Fruit fly (Drosophila melanogaster) whole organism, embryonic: ENCODE results near the gene CG7987.

Experiments
- CG10267 ChIP-seq: fragments of 200-800 bp; sonication (Bioruptor generic); optimal IDR thresholded peaks from 2 replicates; lab custom pipeline; 2018; ENCODE audit warnings: missing biosample characterization, mild to moderate bottlenecking, missing genetic modification characterization, moderate library complexity
- CG11723 ChIP-seq: fragments of 200-800 bp; sonication (Bioruptor generic); optimal IDR thresholded peaks from 2 replicates; lab custom pipeline; 2017; ENCODE audit warnings: missing biosample characterization, mild to moderate bottlenecking, missing genetic modification characterization
- CG14050 ChIP-seq: fragments of 200-800 bp; sonication (Bioruptor generic); IDR thresholded peaks from 3 replicates; pipeline ENCODE4 v1.3.6; 2022; ENCODE audit warnings: missing biosample characterization, missing genetic modification characterization
- CG15479 ChIP-seq: fragments of 200-800 bp; sonication (Bioruptor generic); optimal IDR thresholded peaks from 3 replicates; lab custom pipeline; 2019; ENCODE audit warnings: missing biosample characterization, mild to moderate bottlenecking, missing genetic modification characterization, moderate library complexity
- CG15696 ChIP-seq: fragments of 200-800 bp; sonication (Bioruptor generic); optimal IDR thresholded peaks from 2 replicates; lab custom pipeline; 2019; ENCODE audit warnings: missing biosample characterization, mild to moderate bottlenecking, missing genetic modification characterization, moderate library complexity
- CG1602 ChIP-seq: fragments of 200-800 bp; sonication (Bioruptor generic); optimal IDR thresholded peaks from 3 replicates; lab custom pipeline; 2016; ENCODE audit warnings: missing biosample characterization, missing genetic modification characterization
- CG17829 ChIP-seq: fragments of 200-800 bp; optimal IDR thresholded peaks from 2 replicates; lab custom pipeline; 2019; ENCODE audit warnings: missing biosample characterization, mild to moderate bottlenecking, missing genetic modification characterization, moderate library complexity
- CG31441 ChIP-seq: fragments of 200-800 bp; sonication (Bioruptor generic); IDR thresholded peaks from 2 replicates; pipeline ENCODE4 v1.3.6; 2022; ENCODE audit warnings: missing biosample characterization, missing genetic modification characterization
- CG33557 ChIP-seq: fragments of 200-800 bp; sonication (Bioruptor generic); optimal IDR thresholded peaks from 2 replicates; lab custom pipeline; 2019; ENCODE audit warnings: missing biosample characterization, mild to moderate bottlenecking, missing genetic modification characterization, moderate library complexity
- CG34422 ChIP-seq: fragments of 200-800 bp; sonication (Bioruptor generic); IDR thresholded peaks from 3 replicates; pipeline ENCODE4 v1.3.6; 2022; ENCODE audit warnings: missing biosample characterization, missing genetic modification characterization
- CG5953 ChIP-seq: fragments of 200-800 bp; sonication (Bioruptor generic); IDR thresholded peaks from 2 replicates; pipeline ENCODE4 v1.3.6; 2022; ENCODE audit warnings: missing biosample characterization, missing genetic modification characterization
- CG6689 ChIP-seq: fragments of 200-800 bp; sonication (Bioruptor generic); IDR thresholded peaks from 2 replicates; pipeline ENCODE4 v1.3.6; 2022; ENCODE audit warnings: missing biosample characterization, missing genetic modification characterization
- CG6765 ChIP-seq: fragments of 200-800 bp; sonication (Bioruptor generic); optimal IDR thresholded peaks from 3 replicates; lab custom pipeline; 2017; ENCODE audit warnings: missing biosample characterization, mild to moderate bottlenecking, missing genetic modification characterization
- CG7928 ChIP-seq: fragments of 200-800 bp; sonication (Bioruptor generic); optimal IDR thresholded peaks from 2 replicates; lab custom pipeline; 2017; ENCODE audit warnings: missing biosample characterization, mild to moderate bottlenecking, missing genetic modification characterization
- CG8924 ChIP-seq: fragments of 200-800 bp; optimal IDR thresholded peaks from 3 replicates; lab custom pipeline; 2019; ENCODE audit warnings: missing biosample characterization, mild to moderate bottlenecking, missing genetic modification characterization, moderate library complexity
- CG9932 ChIP-seq: fragments of 200-800 bp; sonication (Bioruptor generic); IDR thresholded peaks from 2 replicates; pipeline ENCODE4 v1.3.6; 2022; ENCODE audit warnings: missing biosample characterization, missing genetic modification characterization
- Dref ChIP-seq: fragments of 200-800 bp; sonication (Bioruptor generic); IDR thresholded peaks from 2 replicates; pipeline ENCODE4 v1.3.6; 2022; ENCODE audit warnings: missing biosample characterization, missing genetic modification characterization
- Fer2 ChIP-seq: fragments of 200-800 bp; sonication (Bioruptor generic); optimal IDR thresholded peaks from 2 replicates; lab custom pipeline; 2018; ENCODE audit warnings: missing biosample characterization, mild to moderate bottlenecking, missing genetic modification characterization, moderate library complexity
- Fer3 ChIP-seq: fragments of 200-800 bp; sonication (Bioruptor generic); optimal IDR thresholded peaks from 2 replicates; lab custom pipeline; 2018; ENCODE audit warnings: missing biosample characterization, mild to moderate bottlenecking, missing genetic modification characterization, moderate library complexity
- HLH3B ChIP-seq: fragments of 200-800 bp; sonication (Bioruptor generic); IDR thresholded peaks from 2 replicates; pipeline ENCODE4 v1.3.6; 2022; ENCODE audit warnings: missing biosample characterization, missing genetic modification characterization
- Oli ChIP-seq: fragments of 200-800 bp; sonication (Bioruptor generic); optimal IDR thresholded peaks from 2 replicates; lab custom pipeline; 2018; ENCODE audit warnings: missing biosample characterization, mild to moderate bottlenecking, missing genetic modification characterization, moderate library complexity
- Sox102F ChIP-seq: fragments of 200-800 bp; sonication (Bioruptor generic); optimal IDR thresholded peaks from 2 replicates; lab custom pipeline; 2018; ENCODE audit warnings: missing biosample characterization, mild to moderate bottlenecking, missing genetic modification characterization, moderate library complexity
- Usf ChIP-seq: fragments of 200-800 bp; sonication (Bioruptor generic); optimal IDR thresholded peaks from 2 replicates; lab custom pipeline; 2017; ENCODE audit warnings: missing genotype, missing biosample characterization, missing genetic modification characterization
- Xrp1 ChIP-seq: fragments of 200-800 bp; sonication (Bioruptor generic); IDR thresholded peaks from 2 replicates; pipeline ENCODE4 v1.3.6; 2022; ENCODE audit warnings: missing biosample characterization, missing genetic modification characterization
- bbx ChIP-seq: fragments of 200-800 bp; sonication (Bioruptor generic); IDR thresholded peaks from 2 replicates; pipeline ENCODE4 v1.3.6; 2022; ENCODE audit warnings: missing biosample characterization, missing genetic modification characterization; ENCODE audit not compliant: partially characterized antibody
- bsh ChIP-seq, 2 experiments: fragments of 200-800 bp; sonication (Bioruptor generic); optimal IDR thresholded peaks; 2 replicates each; lab custom pipeline; 2017 to 2018; ENCODE audit warnings: mild to moderate bottlenecking in 2 of 2, missing biosample characterization in 2 of 2, missing genetic modification characterization in 2 of 2, moderate library complexity in 1 of 2
- btn ChIP-seq: fragments of 200-800 bp; sonication (Bioruptor generic); optimal IDR thresholded peaks from 2 replicates; lab custom pipeline; 2016; ENCODE audit warnings: missing biosample characterization, missing genetic modification characterization
- cad ChIP-seq: fragments of >200 bp; optimal IDR thresholded peaks from 2 replicates; lab custom pipeline; 2017; ENCODE audit warnings: missing biosample characterization, missing genetic modification characterization
- dmrt11E ChIP-seq: fragments of 200-800 bp; sonication (Bioruptor generic); optimal IDR thresholded peaks from 3 replicates; lab custom pipeline; 2018; ENCODE audit warnings: missing biosample characterization, mild to moderate bottlenecking, missing genetic modification characterization, moderate library complexity
- dpn ChIP-seq, 2 experiments: fragments of 200-800 bp; sonication (Bioruptor generic); optimal IDR thresholded peaks; 3 replicates each; lab custom pipeline; 2016; ENCODE audit warnings: missing biosample characterization in 2 of 2, missing genetic modification characterization in 2 of 2
- grau ChIP-seq: fragments of 200-800 bp; optimal IDR thresholded peaks from 3 replicates; lab custom pipeline; 2019; ENCODE audit warnings: missing biosample characterization, mild to moderate bottlenecking, missing genetic modification characterization, moderate library complexity
- jing ChIP-seq: fragments of 200-800 bp; sonication (Bioruptor generic); optimal IDR thresholded peaks from 2 replicates; lab custom pipeline; 2018; ENCODE audit warnings: missing biosample characterization, mild to moderate bottlenecking, missing genetic modification characterization
- nmo ChIP-seq: fragments of 200-800 bp; sonication (Bioruptor generic); optimal IDR thresholded peaks from 2 replicates; lab custom pipeline; 2018; ENCODE audit warnings: missing biosample characterization, mild to moderate bottlenecking, missing genetic modification characterization, moderate library complexity
- nom ChIP-seq: fragments of 200-800 bp; sonication (Bioruptor generic); optimal IDR thresholded peaks from 2 replicates; lab custom pipeline; 2017; ENCODE audit warnings: missing biosample characterization, missing genetic modification characterization, mild to moderate bottlenecking, moderate library complexity, missing genetic modification reagents
- onecut ChIP-seq: fragments of 200-800 bp; sonication (Bioruptor generic); IDR thresholded peaks from 2 replicates; pipeline ENCODE4 v1.3.6; 2022; ENCODE audit warnings: missing biosample characterization, missing genetic modification characterization
- pb ChIP-seq: fragments of 200-800 bp; sonication (Bioruptor generic); optimal IDR thresholded peaks from 3 replicates; lab custom pipeline; 2016; ENCODE audit warnings: missing biosample characterization, missing genetic modification characterization
- pho ChIP-seq: fragments of 200-800 bp; sonication (Bioruptor generic); optimal IDR thresholded peaks from 2 replicates; lab custom pipeline; 2016; ENCODE audit warnings: missing biosample characterization, missing genetic modification characterization
- schlank ChIP-seq: fragments of 200-800 bp; sonication (Bioruptor generic); optimal IDR thresholded peaks from 2 replicates; lab custom pipeline; 2018; ENCODE audit warnings: missing biosample characterization, mild to moderate bottlenecking, missing genetic modification characterization
- shn ChIP-seq: fragments of 200-800 bp; sonication (Bioruptor generic); optimal IDR thresholded peaks from 3 replicates; lab custom pipeline; 2016; ENCODE audit warnings: missing biosample characterization, missing genetic modification characterization
- stc ChIP-seq: fragments of 200-800 bp; sonication (Bioruptor generic); IDR thresholded peaks from 2 replicates; pipeline ENCODE4 v1.3.6; 2022; ENCODE audit warnings: missing biosample characterization, missing genetic modification characterization
- tio ChIP-seq: fragments of 200-800 bp; sonication (Bioruptor generic); optimal IDR thresholded peaks from 2 replicates; lab custom pipeline; 2017; ENCODE audit warnings: missing biosample characterization, missing genetic modification characterization, inconsistent platforms
- tll ChIP-seq, 2 experiments: fragments of 200-800 bp in 1 of 2; fragments of >200 bp in 1 of 2; sonication (Bioruptor generic) in 1 of 2; optimal IDR thresholded peaks; 2 replicates each; lab custom pipeline; 2017 to 2019; ENCODE audit warnings: missing biosample characterization in 2 of 2, missing genetic modification characterization in 2 of 2, mild to moderate bottlenecking in 1 of 2, moderate library complexity in 1 of 2
- twi ChIP-seq: fragments of 200-800 bp; optimal IDR thresholded peaks from 2 replicates; lab custom pipeline; 2019; ENCODE audit warnings: missing biosample characterization, mild to moderate bottlenecking, missing genetic modification characterization, moderate library complexity
- vnd ChIP-seq: fragments of 200-800 bp; sonication (Bioruptor generic); IDR thresholded peaks from 3 replicates; pipeline ENCODE4 v1.3.6; 2022; ENCODE audit warnings: missing biosample characterization, missing genetic modification characterization; ENCODE audit not compliant: partially characterized antibody
- wek ChIP-seq: fragments of 200-800 bp; sonication (Bioruptor generic); optimal IDR thresholded peaks from 3 replicates; lab custom pipeline; 2018; ENCODE audit warnings: missing biosample characterization, mild to moderate bottlenecking, missing genetic modification characterization, moderate library complexity
- zen ChIP-seq: fragments of 200-800 bp; sonication (Bioruptor generic); optimal IDR thresholded peaks from 3 replicates; lab custom pipeline; 2018; ENCODE audit warnings: missing biosample characterization, mild to moderate bottlenecking, missing genetic modification characterization, moderate library complexity

Gene CG7987

DNA sequence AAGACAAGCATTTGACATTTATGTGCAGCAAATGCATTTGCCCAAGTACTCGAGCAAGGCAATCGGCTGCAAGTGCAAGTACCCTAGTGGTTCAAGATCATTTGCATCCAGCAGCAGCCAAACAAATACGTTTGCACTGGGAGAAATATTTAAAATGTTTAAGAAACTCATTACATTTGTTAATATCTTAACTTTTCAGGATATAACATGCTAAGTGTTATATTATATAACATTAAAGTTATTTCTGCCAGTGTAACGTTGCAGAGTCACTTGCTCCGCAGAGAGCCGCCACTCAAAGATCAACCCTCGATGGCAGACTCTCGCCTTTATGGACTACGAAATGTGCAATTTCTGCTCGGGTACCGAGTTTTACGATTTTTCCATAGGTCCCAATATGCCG is 13.8 kb upstream of the CG7987 start (continued):
- TF ChIP-seq Dref (GFP tag; lab: Robert Waterston, UW) (no peak), pho (GFP tag; lab: Kevin White, UChicago) (no peak), nom (GFP tag; lab: Kevin White, UChicago) (no peak), pb (no peak), CG11723 (GFP tag; lab: Kevin White, UChicago) (no peak)
- TF ChIP-seq, all 482 proteins: peak for 51

DNA sequence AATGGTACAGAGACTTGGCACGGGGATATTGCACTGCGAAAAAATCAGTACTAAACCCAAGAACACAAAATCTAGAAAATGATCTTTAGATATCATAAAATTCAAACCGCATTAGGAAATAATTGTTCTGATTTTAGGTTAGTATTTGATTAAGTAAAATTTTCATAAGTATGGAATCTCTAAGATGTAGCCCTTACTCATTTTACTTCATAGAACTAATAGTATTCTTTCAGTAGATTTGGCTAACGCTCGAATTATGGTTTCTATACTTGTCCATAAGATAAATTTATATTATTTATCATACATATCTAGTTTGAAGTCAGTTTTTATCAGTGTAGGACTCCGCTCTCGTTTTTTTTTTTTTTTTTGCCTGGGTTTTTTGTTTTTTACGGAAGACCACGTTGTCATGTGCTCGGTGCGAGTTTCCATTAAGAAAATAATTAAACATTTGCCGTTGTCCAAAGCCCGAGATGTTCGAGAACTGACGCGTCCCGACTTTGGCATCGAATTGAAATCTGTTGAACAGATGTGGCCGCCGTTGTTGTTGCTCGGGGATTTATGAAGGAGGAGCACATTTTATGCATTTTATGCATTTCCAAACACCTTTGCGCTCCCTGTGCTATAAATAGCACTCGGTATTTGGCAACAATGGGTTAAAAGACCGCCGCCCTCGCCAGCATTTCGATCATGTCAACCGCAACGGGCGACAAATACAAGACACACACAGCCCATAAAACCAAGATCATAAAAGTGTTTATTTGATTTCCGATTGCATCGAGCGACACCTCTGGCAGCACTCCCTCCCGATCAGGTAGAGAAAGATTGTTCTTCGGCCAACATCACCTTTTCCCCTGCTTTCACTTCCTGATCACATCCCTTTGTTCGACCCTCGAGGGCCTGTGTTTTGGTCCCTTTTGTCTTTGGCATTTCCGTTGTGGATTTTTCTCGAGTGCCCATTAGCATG is 11.1 kb upstream of the CG7987 start:
- peak in 1 of 2 experiments; percentile 92 for TF ChIP-seq tll (GFP tag; optimal IDR thresholded peaks at IDR 0.05; lab: Kevin White, UChicago)
- no peak for TF ChIP-seq btn (GFP tag; lab: Kevin White, UChicago)
- no peak for TF ChIP-seq CG5953 (GFP tag; lab: Robert Waterston, UW)
- peak; percentile 16 for TF ChIP-seq Sox102F (GFP tag; lab: Kevin White, UChicago)
- TF ChIP-seq zen = peak; percentile 27
- no peak for TF ChIP-seq Fer3 (tag; lab: Kevin White, UChicago)
- peak; percentile 37 for TF ChIP-seq CG15696 (tag; lab: Kevin White, UChicago)
- peak; percentile 26 for TF ChIP-seq CG8924 (tag; lab: Kevin White, UChicago)
- no peak for TF ChIP-seq Usf (GFP tag; lab: Kevin White, UChicago)
- no peak for TF ChIP-seq vnd (GFP tag; lab: Robert Waterston, UW)
- no peak for TF ChIP-seq wek (GFP tag; lab: Kevin White, UChicago)
- peak; percentile 32 for TF ChIP-seq nmo (GFP tag; lab: Kevin White, UChicago)
- TF ChIP-seq jing (GFP tag; lab: Kevin White, UChicago) = no peak
- peak in 1 of 2 experiments; percentile 8 for TF ChIP-seq bsh (GFP tag; optimal IDR thresholded peaks at IDR 0.05; lab: Kevin White, UChicago)
- TF ChIP-seq CG34422 (GFP tag; lab: Robert Waterston, UW) = no peak
- 0 out of 2 replicates have a peak, but pooled peaks have one; percentile 38 for TF ChIP-seq CG31441 (GFP tag; lab: Robert Waterston, UW)
- TF ChIP-seq twi = peak; percentile 98
- no peak for TF ChIP-seq CG6765 (GFP tag; lab: Kevin White, UChicago)
- no peak for TF ChIP-seq CG6689 (GFP tag; lab: Robert Waterston, UW)
- peak; percentile 46 for TF ChIP-seq tio (GFP tag; lab: Kevin White, UChicago)
- peak; percentile 75 for TF ChIP-seq dmrt11E (tag; lab: Kevin White, UChicago)
- no peak for TF ChIP-seq CG9932
- TF ChIP-seq CG17829 (tag; lab: Kevin White, UChicago) = peak; percentile 33
- TF ChIP-seq CG10267 = peak; percentile 9
- no peak for TF ChIP-seq onecut (GFP tag; lab: Robert Waterston, UW)
- TF ChIP-seq Fer2 = no peak
- TF ChIP-seq grau = peak; percentile 24
- TF ChIP-seq dpn (GFP tag; optimal IDR thresholded peaks at IDR 0.05; lab: Kevin White, UChicago) = no peak
- peak; percentile 15 for TF ChIP-seq Oli (tag; lab: Kevin White, UChicago)
- peak; percentile 88 for TF ChIP-seq cad
- no peak for TF ChIP-seq shn (GFP tag; lab: Kevin White, UChicago)
- no peak for TF ChIP-seq bbx (GFP tag; lab: Robert Waterston, UW)
- TF ChIP-seq CG15479 (GFP tag; lab: Kevin White, UChicago) = peak; percentile 24
- no peak for TF ChIP-seq CG7928 (GFP tag; lab: Kevin White, UChicago)
- no peak for TF ChIP-seq schlank (tag; lab: Kevin White, UChicago)
- no peak for TF ChIP-seq HLH3B (GFP tag; lab: Robert Waterston, UW)
- peak; percentile 11 for TF ChIP-seq CG1602
- no peak for TF ChIP-seq CG14050 (GFP tag; lab: Robert Waterston, UW)
- TF ChIP-seq Xrp1 (GFP tag; lab: Robert Waterston, UW) = peak; percentile 39; the same call in 1 of the 2 replicates
- TF ChIP-seq stc = no peak
- peak; percentile 43 for TF ChIP-seq CG33557
